Worm (Caenorhabditis elegans): Measurements from ENCODE around the gene lido-6.
"Not testable (repeated sequence)": the region's sequence is repeated elsewhere in the genome, so short reads cannot be mapped to it uniquely, and the experiment has no call there.

The lido-6 gene

DNA sequence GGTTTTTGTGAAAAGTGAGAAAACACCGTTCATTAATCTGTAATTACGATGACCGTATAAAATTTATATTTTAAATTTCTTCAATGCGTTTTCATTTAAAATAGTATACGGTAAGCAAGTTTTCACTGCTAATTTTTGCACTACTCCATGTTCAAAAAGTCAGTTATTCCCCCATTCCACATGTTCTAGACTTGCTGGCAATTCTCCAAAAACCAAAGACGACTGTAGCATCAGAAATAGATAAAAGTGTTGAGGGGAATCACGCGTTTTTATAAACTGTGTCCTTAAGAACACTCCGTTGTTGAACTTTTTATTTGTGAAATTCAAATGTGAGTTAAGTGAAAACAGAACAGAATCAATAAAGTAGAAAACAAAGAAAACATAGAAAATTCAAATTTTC is 20.7 kb upstream of the lido-6 start:
- TF ChIP-seq ref-1 (GFP tag; conservative IDR thresholded peaks at IDR 0.05) (no peak), ztf-29 (GFP tag; IDR thresholded peaks at IDR 0.05) (no peak)

DNA sequence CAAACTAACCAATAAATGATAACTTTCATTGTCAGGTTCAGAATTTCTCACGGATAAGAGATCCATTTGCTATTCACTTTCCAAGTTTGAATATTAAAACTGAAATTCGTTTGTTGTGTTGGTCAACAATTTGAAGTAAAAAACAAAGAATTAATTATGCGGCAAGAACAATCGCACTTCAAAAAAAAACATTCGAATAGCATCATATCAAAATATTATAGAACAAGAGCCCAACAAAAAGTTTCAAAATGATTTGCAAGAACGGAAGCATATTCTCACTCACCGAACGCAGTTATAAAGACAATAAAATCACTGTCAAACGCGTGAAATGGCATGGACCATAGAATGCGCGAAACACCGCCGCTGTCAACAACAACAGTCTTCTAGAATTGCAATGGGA is 19.4 kb upstream of the lido-6 start, which contains the start of gene K09E3.7:
Gene K09E3.7, minus strand, starts transcription at position 101 of the 400 bp plus-strand sequence.
- TF ChIP-seq ztf-23 (GFP tag; IDR thresholded peaks at IDR 0.05): no peak
- TF ChIP-seq ztf-29 (GFP tag; IDR thresholded peaks at IDR 0.05): no peak
- no peak for TF ChIP-seq ref-1 (GFP tag; conservative IDR thresholded peaks at IDR 0.05)

DNA sequence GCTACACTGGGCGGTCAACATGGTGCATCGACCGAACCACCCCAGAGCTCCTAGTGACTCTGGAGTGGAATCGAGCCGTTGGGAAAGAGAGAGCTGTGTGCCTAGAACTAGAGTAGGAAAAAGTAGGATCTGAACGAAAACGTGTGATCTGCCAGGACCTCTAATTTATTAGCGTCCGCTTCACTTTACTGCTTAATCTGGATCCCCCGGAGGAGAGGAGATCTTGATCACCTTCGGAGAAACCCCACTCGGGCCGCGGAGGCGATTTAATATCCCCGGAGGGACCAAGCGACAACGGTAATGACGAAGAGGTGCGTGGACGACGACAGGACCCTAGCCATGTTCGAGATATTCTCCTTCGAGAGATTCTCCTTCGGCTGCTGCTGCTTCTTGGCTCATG is 2.4 kb upstream of the lido-6 start, which contains the start of gene K09E3.2:
Gene K09E3.2, plus strand, starts transcription at position 301 of the 400 bp plus-strand sequence.
- not testable (repeated sequence) for TF ChIP-seq T22C8.4 (GFP tag; IDR thresholded peaks at IDR 0.05); tab-1 (GFP tag; IDR thresholded peaks at IDR 0.05); klf-2 (GFP tag; conservative IDR thresholded peaks at IDR 0.05)

DNA sequence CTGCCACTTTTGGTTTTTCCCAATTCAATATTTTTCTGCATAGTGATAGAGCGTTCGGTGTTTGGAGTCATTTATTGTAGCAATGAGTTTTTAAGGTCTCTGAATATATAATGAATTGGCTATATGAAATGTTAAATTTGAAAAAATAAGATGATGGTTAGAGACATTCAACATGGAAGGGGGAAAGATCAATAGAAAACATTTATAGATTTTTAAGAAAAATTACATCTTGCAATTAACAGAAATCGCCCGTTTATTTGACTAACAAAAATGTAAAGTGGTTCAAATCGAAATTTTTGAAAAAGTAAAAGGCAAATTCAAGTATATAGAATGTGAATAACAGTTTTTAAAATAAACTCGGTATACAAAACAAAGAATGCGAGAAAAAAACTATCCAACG is 4.4 kb downstream of the lido-6 start, which contains the start of gene lido-5:
Gene lido-5, minus strand, starts transcription at position 101 of the 400 bp plus-strand sequence.
- TF ChIP-seq ref-1 (GFP tag; conservative IDR thresholded peaks at IDR 0.05) (no peak), ztf-29 (GFP tag; IDR thresholded peaks at IDR 0.05) (no peak), klf-2 (GFP tag; conservative IDR thresholded peaks at IDR 0.05) (no peak), flt-1 (GFP tag; IDR thresholded peaks at IDR 0.05) (no peak), T22C8.4 (GFP tag; IDR thresholded peaks at IDR 0.05) (no peak), ztf-23 (GFP tag; IDR thresholded peaks at IDR 0.05) (no peak)

DNA sequence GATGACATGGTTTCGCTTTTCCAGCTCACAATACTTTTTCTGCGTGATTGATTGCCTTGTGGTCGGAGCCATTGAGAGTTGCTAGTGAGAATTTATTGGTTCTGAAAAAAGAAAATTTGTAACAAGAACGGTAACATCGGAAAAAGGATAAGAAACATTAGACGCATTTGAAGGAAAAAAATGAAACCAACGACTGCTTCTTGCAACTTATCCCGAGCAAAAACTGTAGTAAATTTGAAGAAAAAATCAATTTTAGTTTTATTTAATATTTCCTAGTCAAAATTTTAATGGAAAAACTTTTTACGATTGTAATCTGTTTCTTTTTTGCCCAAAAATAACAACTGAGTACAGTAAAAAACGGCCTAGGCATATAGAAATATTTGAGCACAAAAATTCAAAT is 7.3 kb downstream of the lido-6 start, which contains the start of gene lido-4:
Gene lido-4, minus strand, starts transcription at position 101 of the 400 bp plus-strand sequence.
- no peak for TF ChIP-seq T22C8.4 (GFP tag; IDR thresholded peaks at IDR 0.05)
- no peak for TF ChIP-seq ref-1 (GFP tag; conservative IDR thresholded peaks at IDR 0.05)
- TF ChIP-seq tab-1 (GFP tag; IDR thresholded peaks at IDR 0.05): no peak
- no peak for TF ChIP-seq ztf-29 (GFP tag; IDR thresholded peaks at IDR 0.05)
- TF ChIP-seq flt-1 (GFP tag; IDR thresholded peaks at IDR 0.05): no peak
- TF ChIP-seq ztf-23 (GFP tag; IDR thresholded peaks at IDR 0.05): no peak
- TF ChIP-seq med-1 (GFP tag; optimal IDR thresholded peaks at IDR 0.05; ENCODE audit: insufficient read depth): no peak
- TF ChIP-seq klf-2 (GFP tag; conservative IDR thresholded peaks at IDR 0.05): no peak
- no peak for TF ChIP-seq cog-1 (tag; optimal IDR thresholded peaks at IDR 0.05)

DNA sequence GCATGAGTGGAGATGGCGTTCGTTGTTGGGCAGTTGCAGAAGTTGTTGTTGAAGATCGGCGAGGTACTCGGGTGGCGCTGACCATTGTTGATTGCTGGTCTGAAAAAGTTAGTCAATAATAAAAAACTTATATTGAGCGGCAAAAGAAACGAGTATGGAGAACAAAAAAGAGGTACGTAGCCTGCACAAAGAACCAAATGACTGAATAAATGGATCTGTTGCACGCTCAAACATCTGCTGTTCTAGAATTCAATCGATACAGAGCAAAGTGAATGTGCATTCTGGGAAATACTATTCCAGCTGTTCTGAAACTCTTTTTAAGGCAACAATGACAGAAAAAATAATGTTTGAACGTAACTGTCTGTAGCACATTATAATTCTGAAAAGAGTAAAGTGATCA is 14.3 kb downstream of the lido-6 start, which contains the start of gene lido-2:
Gene lido-2, minus strand, starts transcription at position 101 of the 400 bp plus-strand sequence.
- no peak for TF ChIP-seq ref-1 (GFP tag; conservative IDR thresholded peaks at IDR 0.05)

- TF ChIP-seq ztf-23 (GFP tag; IDR thresholded peaks at IDR 0.05) (no peak), med-1 (GFP tag; optimal IDR thresholded peaks at IDR 0.05; ENCODE audit: insufficient read depth) (no peak), cog-1 (tag; optimal IDR thresholded peaks at IDR 0.05) (no peak), ref-1 (GFP tag; conservative IDR thresholded peaks at IDR 0.05) (no peak), T22C8.4 (GFP tag; IDR thresholded peaks at IDR 0.05) (no peak)
Observed at ce11 chrX:17096508-17097234, 18.3 kb downstream of the lido-6 start, which contains the start of gene lido-1. lido-1 (minus strand) TSS chrX:17096558.

ce11 chrX:17093199-17093598 is 21.8 kb downstream of the lido-6 start, which contains the start of gene C08A9.3:
C08A9.3 (minus strand) TSS chrX:17093299.
- TF ChIP-seq med-1 (GFP tag; optimal IDR thresholded peaks at IDR 0.05; ENCODE audit: insufficient read depth) (no peak), flt-1 (GFP tag; IDR thresholded peaks at IDR 0.05) (no peak), tab-1 (GFP tag; IDR thresholded peaks at IDR 0.05) (no peak), ref-1 (GFP tag; conservative IDR thresholded peaks at IDR 0.05) (no peak), ztf-23 (GFP tag; IDR thresholded peaks at IDR 0.05) (no peak), klf-2 (GFP tag; conservative IDR thresholded peaks at IDR 0.05) (no peak), ztf-29 (GFP tag; IDR thresholded peaks at IDR 0.05) (no peak), cog-1 (tag; optimal IDR thresholded peaks at IDR 0.05) (no peak), T22C8.4 (GFP tag; IDR thresholded peaks at IDR 0.05) (no peak)

DNA sequence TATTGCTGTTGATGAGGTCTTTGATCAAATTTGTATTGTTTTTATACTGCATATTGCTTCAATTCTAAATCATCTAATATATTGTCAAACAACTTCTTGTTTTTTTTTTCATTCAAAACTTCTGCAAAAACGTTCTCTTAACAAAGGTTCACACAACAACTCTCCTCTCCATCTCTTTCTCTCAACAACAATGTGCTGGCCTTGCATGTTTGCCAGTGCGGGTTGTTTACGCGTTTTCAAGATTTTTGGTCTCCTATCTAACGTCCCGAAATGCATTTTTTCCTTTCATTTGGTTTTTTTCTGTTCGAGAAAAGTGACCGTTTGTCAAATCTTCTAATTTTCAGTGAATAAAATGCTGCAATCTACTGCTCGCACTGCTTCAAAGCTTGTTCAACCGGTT is 22.6 kb downstream of the lido-6 start, which contains the start of gene sod-3:
Gene sod-3, plus strand, starts transcription at position 338 of the 400 bp plus-strand sequence.
- TF ChIP-seq klf-2 (GFP tag; conservative IDR thresholded peaks at IDR 0.05): no peak
- TF ChIP-seq tab-1 (GFP tag; IDR thresholded peaks at IDR 0.05): no peak
- no peak for TF ChIP-seq ztf-29 (GFP tag; IDR thresholded peaks at IDR 0.05)
- TF ChIP-seq ref-1 (GFP tag; conservative IDR thresholded peaks at IDR 0.05): no peak
- TF ChIP-seq ztf-23 (GFP tag; IDR thresholded peaks at IDR 0.05): no peak
- TF ChIP-seq med-1 (GFP tag; optimal IDR thresholded peaks at IDR 0.05; ENCODE audit: insufficient read depth): no peak
- no peak for TF ChIP-seq flt-1 (GFP tag; IDR thresholded peaks at IDR 0.05)

DNA sequence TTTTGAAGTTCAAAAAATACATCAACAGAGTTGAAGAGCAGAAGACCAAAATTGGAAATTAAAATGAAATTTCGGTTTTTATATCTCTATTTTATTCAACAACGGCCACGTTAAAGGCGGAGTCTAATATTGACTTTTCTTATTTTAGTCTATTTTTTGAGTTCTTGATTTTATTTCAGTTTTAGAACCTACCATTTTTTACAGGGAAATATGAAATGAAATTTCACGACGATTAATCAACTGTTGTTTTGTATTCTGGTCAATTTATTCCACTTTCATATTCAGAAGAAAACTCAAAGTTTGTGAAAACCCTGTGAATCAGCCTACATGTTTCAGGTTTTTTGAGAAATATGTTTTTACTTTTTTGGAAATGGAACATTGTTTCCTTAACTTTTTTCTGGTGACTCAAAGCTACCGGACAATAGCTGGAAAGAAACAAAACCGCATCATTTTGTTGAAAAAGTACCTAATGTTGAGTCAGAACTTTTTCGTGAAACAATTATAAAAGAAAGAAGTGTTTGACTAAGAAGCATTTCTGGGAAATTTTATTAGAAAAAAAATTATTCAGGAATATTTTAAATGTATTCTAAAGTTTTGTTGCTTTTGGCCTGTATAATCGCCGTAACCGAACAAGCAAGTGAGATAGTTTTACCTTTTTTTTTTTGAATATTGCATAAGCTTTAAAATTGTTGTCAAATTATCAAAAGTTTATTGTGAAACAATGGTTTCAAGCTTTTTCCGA is 34.2 kb downstream of the lido-6 start, which contains the start of the genes irld-23 and C08A9.10:
Gene irld-23, minus strand, starts transcription at position 51 of the 742 bp plus-strand sequence.
Gene C08A9.10, plus strand, starts transcription at position 545 of the 742 bp plus-strand sequence.
- TF ChIP-seq flt-1 (GFP tag; IDR thresholded peaks at IDR 0.05) (no peak), med-1 (GFP tag; optimal IDR thresholded peaks at IDR 0.05; ENCODE audit: insufficient read depth) (no peak), T22C8.4 (GFP tag; IDR thresholded peaks at IDR 0.05) (no peak), ref-1 (GFP tag; conservative IDR thresholded peaks at IDR 0.05) (no peak), ztf-29 (GFP tag; IDR thresholded peaks at IDR 0.05) (no peak), tab-1 (GFP tag; IDR thresholded peaks at IDR 0.05) (no peak)

Measured in whole organism, midembryonic.